Worm (Caenorhabditis elegans): ENCODE results near the gene R05G6.3.
"Not testable (repeated sequence)": the region's sequence is repeated elsewhere in the genome, so short reads cannot be mapped to it uniquely, and the experiment has no call there.

Gene R05G6.3

DNA sequence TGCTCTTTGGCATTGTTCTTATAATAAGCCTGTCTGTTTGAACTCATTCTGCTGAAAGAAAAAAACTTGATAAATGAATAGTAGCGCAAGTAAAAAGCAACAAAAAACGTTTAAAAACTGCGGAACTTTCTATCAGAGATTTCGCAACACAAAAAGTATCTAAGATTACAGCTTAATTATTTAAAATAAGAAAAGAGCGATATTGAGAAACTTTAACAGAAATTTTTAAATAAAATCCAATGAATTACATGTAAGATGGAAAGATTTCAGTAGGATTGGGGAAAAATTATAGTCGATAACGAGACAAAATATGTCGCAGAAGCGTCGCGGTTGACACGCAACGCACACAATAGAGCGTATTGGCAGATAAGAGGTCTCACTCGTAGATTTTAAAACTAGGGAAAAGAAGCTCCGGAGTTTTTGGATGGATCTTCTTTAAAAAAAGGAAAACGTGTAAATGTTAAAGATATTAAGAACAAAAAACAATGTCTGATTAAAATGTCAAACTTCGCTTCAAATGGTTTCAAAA lies 45.3 kb downstream of the R05G6.3 start, which contains the start of gene ima-3:
Gene ima-3 (minus strand): TSS at position 51 of the 529 bp plus-strand sequence.
- TF ChIP-seq madf-3 (GFP tag; IDR thresholded peaks at IDR 0.05) (peak; percentile 81), mcd-1 (GFP tag; IDR thresholded peaks at IDR 0.05) (0 out of 2 replicates have a peak, but pooled peaks have one; percentile 44), B0261.1 (tag; optimal IDR thresholded peaks at IDR 0.05) (no peak), F23B12.7 (tag; optimal IDR thresholded peaks at IDR 0.05; ENCODE audit: insufficient read depth) (peak; percentile 78), cebp-1 (GFP tag; IDR thresholded peaks at IDR 0.05) (no peak), cebp-1 (tag; optimal IDR thresholded peaks at IDR 0.05) (peak; percentile 75), him-1 (tag; optimal IDR thresholded peaks at IDR 0.05) (no peak), lag-1 (GFP tag; IDR thresholded peaks at IDR 0.05) (no peak), dox-1 (GFP tag; IDR thresholded peaks at IDR 0.05) (peak; percentile 28; the same call in 1 of the 2 replicates), snpc-4 (GFP tag; optimal IDR thresholded peaks at IDR 0.05) (no peak), snpc-4 (tag; optimal IDR thresholded peaks at IDR 0.05) (peak in 1 of 4 experiments; percentile 63), B0035.1 (tag; optimal IDR thresholded peaks at IDR 0.05) (no peak), C06A6.2 (GFP tag; conservative IDR thresholded peaks at IDR 0.05) (no peak), let-607 (tag; optimal IDR thresholded peaks at IDR 0.05) (no peak), attf-5 (GFP tag; optimal IDR thresholded peaks at IDR 0.05) (peak; percentile 86), ceh-100 (GFP tag; IDR thresholded peaks at IDR 0.05) (peak; percentile 56; the same call in 1 of the 2 replicates), F39B2.1 (GFP tag; IDR thresholded peaks at IDR 0.05) (no peak), rcor-1 (GFP tag; IDR thresholded peaks at IDR 0.05) (no peak), nhr-80 (tag; optimal IDR thresholded peaks at IDR 0.05) (peak; percentile 12)

DNA sequence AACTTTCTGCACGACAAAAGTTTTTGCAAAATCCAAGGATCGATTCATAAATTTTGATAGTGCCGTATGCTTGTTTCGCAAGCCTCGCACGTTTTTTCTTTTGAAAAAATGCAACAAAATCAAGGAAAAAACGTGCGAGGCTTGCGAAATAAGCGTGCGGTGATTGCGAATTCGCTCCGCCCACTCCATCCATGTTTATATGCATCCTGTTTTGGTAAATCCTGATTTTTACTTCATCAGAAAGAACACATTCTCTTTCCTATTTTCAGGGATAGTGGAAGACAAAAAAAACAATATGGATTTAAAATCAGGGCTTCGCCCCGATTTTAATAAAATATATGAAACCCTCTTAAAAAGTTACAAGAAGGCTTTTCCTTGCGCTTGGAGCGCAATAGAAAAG lies 47.5 kb downstream of the R05G6.3 start, which contains the start of gene F32E10.9:
Gene F32E10.9 (minus strand): TSS at position 101 of the 400 bp plus-strand sequence.
- not testable (repeated sequence) for TF ChIP-seq efl-1 (GFP tag; optimal IDR thresholded peaks at IDR 0.05); nfyb-1 (GFP tag; IDR thresholded peaks at IDR 0.05); ZK185.1 (tag; optimal IDR thresholded peaks at IDR 0.05; ENCODE audit: poor library complexity, severe bottlenecking)
